Fruit fly (Drosophila melanogaster) whole organism, adult: Measurements from ENCODE around the gene tna.

Experiments used
- CG11617 ChIP-seq: fragments of 200-800 bp; sonication (Bioruptor generic); optimal IDR thresholded peaks from 2 replicates; lab custom pipeline; 2017; ENCODE audit warnings: mild to moderate bottlenecking, missing biosample characterization, missing genetic modification reagents, missing genetic modification characterization
- CG12768 ChIP-seq: fragments of 200-800 bp; sonication (Bioruptor generic); optimal IDR thresholded peaks from 2 replicates; lab custom pipeline; 2017; ENCODE audit warnings: missing biosample characterization, missing genetic modification characterization, mild to moderate bottlenecking, moderate library complexity, missing genetic modification reagents
- CG1620 ChIP-seq: fragments of 200-800 bp; sonication (Bioruptor generic); optimal IDR thresholded peaks from 2 replicates; lab custom pipeline; 2016; ENCODE audit warnings: missing biosample characterization, missing genetic modification characterization
- CG5204 ChIP-seq: fragments of 200-800 bp; sonication (Bioruptor generic); optimal IDR thresholded peaks from 2 replicates; lab custom pipeline; 2016; ENCODE audit warnings: missing biosample characterization, missing genetic modification characterization
- Crg-1 ChIP-seq: fragments of 200-800 bp; sonication (Bioruptor generic); optimal IDR thresholded peaks from 2 replicates; lab custom pipeline; 2016; ENCODE audit warnings: missing biosample characterization, missing genetic modification characterization
- Mnt ChIP-seq: fragments of 200-800 bp; sonication (Bioruptor generic); optimal IDR thresholded peaks from 2 replicates; lab custom pipeline; 2016; ENCODE audit warnings: missing biosample characterization, mild to moderate bottlenecking, missing genetic modification characterization
- bab1 ChIP-seq: fragments of 200-800 bp; sonication (Bioruptor generic); optimal IDR thresholded peaks from 3 replicates; lab custom pipeline; 2019; ENCODE audit warnings: missing biosample characterization, mild to moderate bottlenecking, missing genetic modification characterization, moderate library complexity
- cnc ChIP-seq, 2 experiments: fragments of >200 bp; optimal IDR thresholded peaks; 2 replicates each; lab custom pipeline; 2017
- kay ChIP-seq: fragments of 200-800 bp; sonication (Bioruptor generic); peaks from one replicate; lab custom pipeline; 2016; ENCODE audit warnings: missing biosample characterization, missing genetic modification characterization, borderline replicate concordance
- tj ChIP-seq: fragments of 200-800 bp; sonication (Bioruptor generic); optimal IDR thresholded peaks from 3 replicates; lab custom pipeline; 2017; ENCODE audit warnings: missing biosample characterization, mild to moderate bottlenecking, missing genetic modification characterization, moderate library complexity
- toe ChIP-seq: fragments of 200-800 bp; sonication (Bioruptor generic); optimal IDR thresholded peaks from 2 replicates; lab custom pipeline; 2016; ENCODE audit warnings: missing biosample characterization, missing genetic modification characterization

DNA sequence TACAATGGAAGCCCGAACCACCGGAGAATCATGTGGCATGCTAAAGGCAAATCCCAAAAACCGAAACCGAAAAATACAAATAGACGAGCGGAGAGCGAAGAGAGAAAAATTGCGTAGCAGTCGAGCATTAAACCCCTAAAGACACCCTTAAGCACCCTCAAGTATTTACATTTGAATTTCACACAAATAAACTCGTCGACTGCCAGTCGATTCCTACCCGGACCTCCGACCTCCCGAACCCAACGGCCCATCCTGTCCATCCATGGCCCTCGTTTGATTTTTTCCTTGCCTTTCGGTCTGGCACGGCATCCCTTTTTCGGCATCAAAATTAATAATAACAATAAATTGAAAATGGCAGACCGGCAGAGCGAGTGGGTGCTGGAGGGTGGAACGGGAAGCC is 7.5 kb downstream of the tna start:
- TF ChIP-seq CG5204 (no peak), cnc (optimal IDR thresholded peaks at IDR 0.05; lab: Kevin White, UChicago) (no peak), CG1620 (GFP tag; lab: Kevin White, UChicago) (no peak), CG12768 (no peak), bab1 (GFP tag; lab: Kevin White, UChicago) (no peak), Mnt (GFP tag; lab: Kevin White, UChicago) (no peak), CG11617 (GFP tag; lab: Kevin White, UChicago) (no peak), tj (GFP tag; lab: Kevin White, UChicago) (no peak), kay (GFP tag; lab: Kevin White, UChicago) (no peak), toe (GFP tag; lab: Kevin White, UChicago) (no peak), Crg-1 (GFP tag; lab: Kevin White, UChicago) (no peak)
